Fruit fly (Drosophila melanogaster) whole organism, embryonic: Measurements from ENCODE around the gene Tim17a2.
A peak's percentile ranks its signal among the peaks of the same experiment; 100 is the strongest.

Experiments used
- Atf6 ChIP-seq: fragments of 200-800 bp; sonication (Bioruptor generic); IDR thresholded peaks from 2 replicates; pipeline ENCODE4 v1.3.6; 2022; ENCODE audit warnings: missing biosample characterization, missing genetic modification characterization
- CG11504 ChIP-seq: fragments of 200-800 bp; sonication (Bioruptor generic); optimal IDR thresholded peaks from 3 replicates; lab custom pipeline; 2019; ENCODE audit warnings: missing biosample characterization, mild to moderate bottlenecking, missing genetic modification characterization, moderate library complexity
- CG12071 ChIP-seq: fragments of 200-800 bp; sonication (Bioruptor generic); optimal IDR thresholded peaks from 3 replicates; lab custom pipeline; 2018; ENCODE audit warnings: missing biosample characterization, mild to moderate bottlenecking, missing genetic modification characterization
- CG12219 ChIP-seq: fragments of 200-800 bp; sonication (Bioruptor generic); optimal IDR thresholded peaks from 3 replicates; lab custom pipeline; 2018; ENCODE audit warnings: missing biosample characterization, mild to moderate bottlenecking, missing genetic modification characterization
- CG1233 ChIP-seq: fragments of 200-800 bp; sonication (Bioruptor generic); optimal IDR thresholded peaks from 4 replicates; lab custom pipeline; 2018; ENCODE audit warnings: missing biosample characterization, mild to moderate bottlenecking, missing genetic modification characterization
- CG12659 ChIP-seq: fragments of 200-800 bp; sonication (Bioruptor generic); optimal IDR thresholded peaks from 3 replicates; lab custom pipeline; 2017; ENCODE audit warnings: mild to moderate bottlenecking, missing biosample characterization, missing genetic modification reagents, missing genetic modification characterization
- CG12769 ChIP-seq: fragments of 200-800 bp; sonication (Bioruptor generic); optimal IDR thresholded peaks from 2 replicates; lab custom pipeline; 2019; ENCODE audit warnings: missing biosample characterization, mild to moderate bottlenecking, missing genetic modification characterization, moderate library complexity
- CG14667 ChIP-seq: fragments of 200-800 bp; sonication (Bioruptor generic); IDR thresholded peaks from 2 replicates; pipeline ENCODE4 v1.3.6; 2022; ENCODE audit warnings: missing biosample characterization, missing genetic modification characterization
- CG15479 ChIP-seq: fragments of 200-800 bp; sonication (Bioruptor generic); optimal IDR thresholded peaks from 3 replicates; lab custom pipeline; 2019; ENCODE audit warnings: missing biosample characterization, mild to moderate bottlenecking, missing genetic modification characterization, moderate library complexity
- CG15601 ChIP-seq: fragments of 200-800 bp; sonication (Bioruptor generic); optimal IDR thresholded peaks from 3 replicates; lab custom pipeline; 2019; ENCODE audit warnings: missing biosample characterization, mild to moderate bottlenecking, missing genetic modification characterization, moderate library complexity
- CG15696 ChIP-seq: fragments of 200-800 bp; sonication (Bioruptor generic); optimal IDR thresholded peaks from 2 replicates; lab custom pipeline; 2019; ENCODE audit warnings: missing biosample characterization, mild to moderate bottlenecking, missing genetic modification characterization, moderate library complexity
- CG17328 ChIP-seq: fragments of 200-800 bp; sonication (Bioruptor generic); IDR thresholded peaks from 2 replicates; pipeline ENCODE4 v1.3.6; 2022; ENCODE audit warnings: missing biosample characterization, missing genetic modification characterization
- CG2199 ChIP-seq: fragments of 200-800 bp; sonication (Bioruptor generic); IDR thresholded peaks from 3 replicates; pipeline ENCODE4 v1.3.6; 2022; ENCODE audit warnings: missing biosample characterization, missing genetic modification characterization
- CG2678 ChIP-seq: fragments of 200-800 bp; sonication (Bioruptor generic); optimal IDR thresholded peaks from 3 replicates; lab custom pipeline; 2019; ENCODE audit warnings: missing biosample characterization, mild to moderate bottlenecking, missing genetic modification characterization, moderate library complexity
- CG6813 ChIP-seq: fragments of 200-800 bp; sonication (Bioruptor generic); optimal IDR thresholded peaks from 2 replicates; lab custom pipeline; 2017; ENCODE audit warnings: missing biosample characterization, missing genetic modification characterization, mild to moderate bottlenecking, moderate library complexity, missing genetic modification reagents
- CG8281 ChIP-seq: fragments of 200-800 bp; sonication (Bioruptor generic); optimal IDR thresholded peaks from 2 replicates; lab custom pipeline; 2018; ENCODE audit warnings: missing biosample characterization, mild to moderate bottlenecking, missing genetic modification characterization, moderate library complexity
- CG8290 ChIP-seq, 3 experiments: fragments of 200-800 bp; sonication (Bioruptor generic); optimal IDR thresholded peaks; 2 replicates each; lab custom pipeline; 2016 to 2019; ENCODE audit warnings: missing biosample characterization in 3 of 3, missing genetic modification characterization in 3 of 3, mild to moderate bottlenecking in 2 of 3, moderate library complexity in 1 of 3
- CG9727 ChIP-seq: fragments of 200-800 bp; sonication (Bioruptor generic); optimal IDR thresholded peaks from 3 replicates; lab custom pipeline; 2017; ENCODE audit warnings: missing biosample characterization, mild to moderate bottlenecking, missing genetic modification characterization
- Deaf1 ChIP-seq: fragments of 200-800 bp; optimal IDR thresholded peaks from 3 replicates; lab custom pipeline; 2019; ENCODE audit warnings: missing biosample characterization, mild to moderate bottlenecking, missing genetic modification characterization, moderate library complexity
- HLHmδ ChIP-seq: fragments of 200-800 bp; sonication (Bioruptor generic); optimal IDR thresholded peaks from 2 replicates; lab custom pipeline; 2018; ENCODE audit warnings: missing biosample characterization, mild to moderate bottlenecking, missing genetic modification characterization, moderate library complexity
- Hr78 ChIP-seq, 2 experiments: fragments of 200-800 bp in 1 of 2; fragments of >200 bp in 1 of 2; sonication (Bioruptor generic) in 1 of 2; optimal IDR thresholded peaks; 2 replicates each; lab custom pipeline; 2017 to 2019; ENCODE audit warnings: missing biosample characterization in 2 of 2, missing genetic modification characterization in 2 of 2, mild to moderate bottlenecking in 1 of 2, moderate library complexity in 1 of 2
- Pdp1 ChIP-seq, 2 experiments: fragments of 200-800 bp; sonication (Bioruptor generic); optimal IDR thresholded peaks; 3 replicates each; lab custom pipeline; 2016; ENCODE audit warnings: missing biosample characterization in 2 of 2, missing genetic modification characterization in 2 of 2, mild to moderate bottlenecking in 1 of 2, moderate library complexity in 1 of 2
- Sox100B ChIP-seq: fragments of 200-800 bp; sonication (Bioruptor generic); optimal IDR thresholded peaks from 3 replicates; lab custom pipeline; 2018; ENCODE audit warnings: missing biosample characterization, mild to moderate bottlenecking, missing genetic modification characterization
- Xrp1 ChIP-seq: fragments of 200-800 bp; sonication (Bioruptor generic); IDR thresholded peaks from 2 replicates; pipeline ENCODE4 v1.3.6; 2022; ENCODE audit warnings: missing biosample characterization, missing genetic modification characterization
- cad ChIP-seq: fragments of >200 bp; optimal IDR thresholded peaks from 2 replicates; lab custom pipeline; 2017; ENCODE audit warnings: missing biosample characterization, missing genetic modification characterization
- chinmo ChIP-seq: fragments of 200-800 bp; sonication (Bioruptor generic); IDR thresholded peaks from 4 replicates; pipeline ENCODE4 v1.3.6; 2022; ENCODE audit warnings: missing biosample characterization, missing genetic modification characterization; ENCODE audit not compliant: partially characterized antibody
- chm ChIP-seq: fragments of 200-800 bp; sonication (Bioruptor generic); IDR thresholded peaks from 2 replicates; pipeline ENCODE4 v1.3.6; 2022; ENCODE audit warnings: missing biosample characterization, missing genetic modification characterization
- ci ChIP-seq: fragments of 200-800 bp; sonication (Bioruptor generic); IDR thresholded peaks from 3 replicates; pipeline ENCODE4 v1.3.6; 2022; ENCODE audit warnings: missing biosample characterization, missing genetic modification characterization
- dmrt99B ChIP-seq: fragments of 200-800 bp; sonication (Bioruptor generic); optimal IDR thresholded peaks from 2 replicates; lab custom pipeline; 2018; ENCODE audit warnings: missing biosample characterization, mild to moderate bottlenecking, missing genetic modification characterization, moderate library complexity
- dysf ChIP-seq: fragments of 200-800 bp; sonication (Bioruptor generic); IDR thresholded peaks from 3 replicates; pipeline ENCODE4 v1.3.6; 2022; ENCODE audit warnings: missing biosample characterization, missing genetic modification characterization
- gcm2 ChIP-seq: fragments of 200-800 bp; sonication (Bioruptor generic); optimal IDR thresholded peaks from 2 replicates; lab custom pipeline; 2016; ENCODE audit warnings: missing biosample characterization, missing genetic modification characterization
- grn ChIP-seq: fragments of 200-800 bp; sonication (Bioruptor generic); optimal IDR thresholded peaks from 3 replicates; lab custom pipeline; 2017; ENCODE audit warnings: missing biosample characterization, missing genetic modification characterization
- gsb ChIP-seq: fragments of 200-800 bp; sonication (Bioruptor generic); IDR thresholded peaks from 2 replicates; pipeline ENCODE4 v1.3.6; 2022; ENCODE audit warnings: missing biosample characterization, missing genetic modification characterization
- hkb ChIP-seq, 2 experiments: fragments of 200-800 bp in 1 of 2; fragments of >200 bp in 1 of 2; sonication (Bioruptor generic) in 1 of 2; IDR thresholded peaks in 1 of 2; optimal IDR thresholded peaks in 1 of 2; 2 replicates each; pipeline versions ENCODE4 v1.3.6 to Lab custom; 2017 to 2022; ENCODE audit warnings: missing biosample characterization in 1 of 2, missing genetic modification characterization in 1 of 2
- kay ChIP-seq: fragments of 200-800 bp; sonication (Bioruptor generic); optimal IDR thresholded peaks from 2 replicates; lab custom pipeline; 2016; ENCODE audit warnings: missing biosample characterization, missing genetic modification characterization
- onecut ChIP-seq: fragments of 200-800 bp; sonication (Bioruptor generic); IDR thresholded peaks from 2 replicates; pipeline ENCODE4 v1.3.6; 2022; ENCODE audit warnings: missing biosample characterization, missing genetic modification characterization
- pho ChIP-seq: fragments of 200-800 bp; sonication (Bioruptor generic); optimal IDR thresholded peaks from 2 replicates; lab custom pipeline; 2016; ENCODE audit warnings: missing biosample characterization, missing genetic modification characterization
- pum ChIP-seq: fragments of 200-800 bp; sonication (Bioruptor generic); optimal IDR thresholded peaks from 2 replicates; lab custom pipeline; 2016; ENCODE audit warnings: missing biosample characterization, missing genetic modification characterization
- sd ChIP-seq: fragments of 200-800 bp; sonication (Bioruptor generic); optimal IDR thresholded peaks from 3 replicates; lab custom pipeline; 2018; ENCODE audit warnings: missing biosample characterization, mild to moderate bottlenecking, missing genetic modification characterization, moderate library complexity
- seq ChIP-seq: fragments of 200-800 bp; sonication (Bioruptor generic); IDR thresholded peaks from 2 replicates; pipeline ENCODE4 v1.3.6; 2022; ENCODE audit warnings: missing biosample characterization, missing genetic modification characterization
- slbo ChIP-seq: fragments of 200-800 bp; sonication (Bioruptor generic); IDR thresholded peaks from 2 replicates; pipeline ENCODE4 v1.3.6; 2022; ENCODE audit warnings: missing biosample characterization, missing genetic modification characterization
- sob ChIP-seq: fragments of 200-800 bp; sonication (Bioruptor generic); IDR thresholded peaks from 2 replicates; pipeline ENCODE4 v1.3.6; 2022; ENCODE audit warnings: missing biosample characterization, missing genetic modification characterization
- stc ChIP-seq: fragments of 200-800 bp; sonication (Bioruptor generic); IDR thresholded peaks from 2 replicates; pipeline ENCODE4 v1.3.6; 2022; ENCODE audit warnings: missing biosample characterization, missing genetic modification characterization
- sug ChIP-seq: fragments of 200-800 bp; optimal IDR thresholded peaks from 2 replicates; lab custom pipeline; 2019; ENCODE audit warnings: missing biosample characterization, mild to moderate bottlenecking, missing genetic modification characterization, moderate library complexity
- wek ChIP-seq: fragments of 200-800 bp; sonication (Bioruptor generic); optimal IDR thresholded peaks from 3 replicates; lab custom pipeline; 2018; ENCODE audit warnings: missing biosample characterization, mild to moderate bottlenecking, missing genetic modification characterization, moderate library complexity

Gene Tim17a2

dm6 chr3R:5302939-5303777 is 40.7 kb upstream of the Tim17a2 start (continued):
- TF ChIP-seq Sox100B (peak; percentile 28), grn (GFP tag; lab: Kevin White, UChicago) (peak; percentile 78), CG9727 (GFP tag; lab: Kevin White, UChicago) (peak; percentile 2), CG8290 (GFP tag; optimal IDR thresholded peaks at IDR 0.05; lab: Kevin White, UChicago) (no peak), CG8290 (tag; optimal IDR thresholded peaks at IDR 0.05; lab: Kevin White, UChicago) (peak in 1 of 2 experiments; percentile 44), CG14667 (GFP tag; lab: Robert Waterston, UW) (no peak), slbo (GFP tag; lab: Robert Waterston, UW) (peak; percentile 10; the same call in 1 of the 2 replicates), CG2678 (tag; lab: Kevin White, UChicago) (peak; percentile 2), kay (GFP tag; lab: Kevin White, UChicago) (peak; percentile 30), CG15601 (tag; lab: Kevin White, UChicago) (peak; percentile 61), sob (GFP tag; lab: Robert Waterston, UW) (peak; percentile 44; the same call in 1 of the 2 replicates), cad (no peak), CG15479 (GFP tag; lab: Kevin White, UChicago) (peak; percentile 60), CG12769 (tag; lab: Kevin White, UChicago) (peak; percentile 16), pum (GFP tag; lab: Kevin White, UChicago) (no peak), Hr78 (GFP tag; optimal IDR thresholded peaks at IDR 0.05; lab: Kevin White, UChicago) (peak in 1 of 2 experiments; percentile 18), sd (tag; lab: Kevin White, UChicago) (peak; percentile 80), Pdp1 (GFP tag; optimal IDR thresholded peaks at IDR 0.05; lab: Kevin White, UChicago) (peak in 1 of 2 experiments; percentile 32), CG15696 (tag; lab: Kevin White, UChicago) (peak; percentile 37), pho (GFP tag; lab: Kevin White, UChicago) (peak; percentile 3), hkb (optimal IDR thresholded peaks at IDR 0.05; lab: Kevin White, UChicago) (no peak), hkb (GFP tag; IDR thresholded peaks at IDR 0.05; lab: Robert Waterston, UW) (peak; percentile 30; the same call in 1 of the 2 replicates), CG11504 (tag; lab: Kevin White, UChicago) (peak; percentile 8), Deaf1 (peak; percentile 15), gsb (GFP tag; lab: Robert Waterston, UW) (no peak), CG12659 (GFP tag; lab: Kevin White, UChicago) (peak; percentile 7), CG12071 (GFP tag; lab: Kevin White, UChicago) (peak; percentile 32), ci (GFP tag; lab: Robert Waterston, UW) (peak; percentile 67; the same call in 1 of the 3 replicates), sug (peak; percentile 60), gcm2 (GFP tag; lab: Kevin White, UChicago) (no peak), dysf (peak; percentile 28; the same call in 1 of the 3 replicates), CG17328 (GFP tag; lab: Robert Waterston, UW) (0 out of 2 replicates have a peak, but pooled peaks have one; percentile 6), stc (GFP tag; lab: Robert Waterston, UW) (peak; percentile 35; the same call in 1 of the 2 replicates), wek (GFP tag; lab: Kevin White, UChicago) (peak; percentile 14), HLHmδ (GFP tag; lab: Kevin White, UChicago) (peak; percentile 62), chm (GFP tag; lab: Robert Waterston, UW) (peak; percentile 65), CG2199 (peak; percentile 84; the same call in 1 of the 3 replicates), CG8281 (tag; lab: Kevin White, UChicago) (peak; percentile 34), CG1233 (peak; percentile 21), seq (GFP tag; lab: Robert Waterston, UW) (0 out of 2 replicates have a peak, but pooled peaks have one; percentile 42), CG6813 (peak; percentile 27), chinmo (GFP tag; lab: Robert Waterston, UW) (0 out of 4 replicates have a peak, but pooled peaks have one; percentile 39), onecut (GFP tag; lab: Robert Waterston, UW) (peak; percentile 26; the same call in 1 of the 2 replicates), Xrp1 (GFP tag; lab: Robert Waterston, UW) (peak; percentile 48; the same call in 1 of the 2 replicates), dmrt99B (tag; lab: Kevin White, UChicago) (no peak), CG12219 (GFP tag; lab: Kevin White, UChicago) (peak; percentile 22), Atf6 (GFP tag; lab: Robert Waterston, UW) (0 out of 2 replicates have a peak, but pooled peaks have one; percentile 39)
